Fruit fly (Drosophila melanogaster): ENCODE results near the gene CG32086.
A peak's percentile ranks its signal among the peaks of the same experiment; 100 is the strongest.

Gene CG32086

dm6 chr3L:11627819-11628483 is 44.1 kb upstream of the CG32086 start, which contains the start of gene Apt1 (continued):
- TF ChIP-seq CG9609 (GFP tag; optimal IDR thresholded peaks at IDR 0.05) (no peak), fd102C (GFP tag; optimal IDR thresholded peaks at IDR 0.05) (no peak), CG7556 (GFP tag; optimal IDR thresholded peaks at IDR 0.05) (no peak), ind (GFP tag; optimal IDR thresholded peaks at IDR 0.05) (no peak), CG18764 (GFP tag; optimal IDR thresholded peaks at IDR 0.05) (no peak), CG6765 (GFP tag; optimal IDR thresholded peaks at IDR 0.05) (no peak), nerfin-1 (tag; optimal IDR thresholded peaks at IDR 0.05) (no peak), CG17385 (GFP tag; optimal IDR thresholded peaks at IDR 0.05) (no peak), CG9817 (tag; optimal IDR thresholded peaks at IDR 0.05) (no peak), danr (GFP tag; IDR thresholded peaks at IDR 0.05) (no peak), scrt (GFP tag; optimal IDR thresholded peaks at IDR 0.05) (no peak), CG2116 (GFP tag; optimal IDR thresholded peaks at IDR 0.05) (peak; percentile 65), unc-4 (GFP tag; IDR thresholded peaks at IDR 0.05; ENCODE audit: partially characterized antibody) (peak; percentile 94), CG12942 (GFP tag; optimal IDR thresholded peaks at IDR 0.05) (no peak), Hr51 (GFP tag; optimal IDR thresholded peaks at IDR 0.05) (no peak), CG12391 (tag; optimal IDR thresholded peaks at IDR 0.05) (no peak), CG4617 (GFP tag; optimal IDR thresholded peaks at IDR 0.05; ENCODE audit: borderline replicate concordance) (peak; percentile 41), ash1 (GFP tag; optimal IDR thresholded peaks at IDR 0.05) (no peak), hkb (optimal IDR thresholded peaks at IDR 0.05) (no peak), hkb (GFP tag; IDR thresholded peaks at IDR 0.05) (no peak), mirr (GFP tag; optimal IDR thresholded peaks at IDR 0.05) (no peak), ato (GFP tag; IDR thresholded peaks at IDR 0.05; ENCODE audit: partially characterized antibody) (peak; percentile 95), Bteb2 (GFP tag; optimal IDR thresholded peaks at IDR 0.05) (no peak), CG34224 (GFP tag; IDR thresholded peaks at IDR 0.05; ENCODE audit: partially characterized antibody) (peak; percentile 97), en (GFP tag; optimal IDR thresholded peaks at IDR 0.05) (no peak), CG14860 (GFP tag; IDR thresholded peaks at IDR 0.05; ENCODE audit: partially characterized antibody) (peak; percentile 96), CG12236 (GFP tag; optimal IDR thresholded peaks at IDR 0.05) (no peak), da (GFP tag; optimal IDR thresholded peaks at IDR 0.05) (no peak), ken (GFP tag; IDR thresholded peaks at IDR 0.05) (no peak), D19B (GFP tag; optimal IDR thresholded peaks at IDR 0.05) (no peak), zfh2 (GFP tag; optimal IDR thresholded peaks at IDR 0.05) (no peak), CG17829 (tag; optimal IDR thresholded peaks at IDR 0.05) (peak; percentile 14), CG13123 (GFP tag; optimal IDR thresholded peaks at IDR 0.05) (no peak), dati (GFP tag; IDR thresholded peaks at IDR 0.05) (no peak), CG11398 (GFP tag; optimal IDR thresholded peaks at IDR 0.05) (no peak), usp (GFP tag; optimal IDR thresholded peaks at IDR 0.05) (no peak), CG8924 (tag; optimal IDR thresholded peaks at IDR 0.05) (no peak), CG15011 (GFP tag; optimal IDR thresholded peaks at IDR 0.05) (no peak), CG4360 (GFP tag; IDR thresholded peaks at IDR 0.05) (no peak), B-H1 (GFP tag; IDR thresholded peaks at IDR 0.05) (no peak), CG32532 (GFP tag; IDR thresholded peaks at IDR 0.05) (no peak), CG8089 (GFP tag; optimal IDR thresholded peaks at IDR 0.05) (no peak), CG4328 (GFP tag; optimal IDR thresholded peaks at IDR 0.05) (no peak), CG10147 (GFP tag; optimal IDR thresholded peaks at IDR 0.05) (no peak), twi (tag; optimal IDR thresholded peaks at IDR 0.05) (no peak), HLH4C (GFP tag; IDR thresholded peaks at IDR 0.05; ENCODE audit: partially characterized antibody) (peak; percentile 96), shn (GFP tag; optimal IDR thresholded peaks at IDR 0.05) (no peak), stc (GFP tag; IDR thresholded peaks at IDR 0.05) (no peak), bab2 (GFP tag; optimal IDR thresholded peaks at IDR 0.05) (no peak), Ets97D (GFP tag; optimal IDR thresholded peaks at IDR 0.05) (peak; percentile 28), org-1 (GFP tag; optimal IDR thresholded peaks at IDR 0.05) (no peak)
